Worm (Caenorhabditis elegans): ENCODE results near the gene sqrd-1.

ce11 chrIV:14249447-14249846 is 29.8 kb downstream of the sqrd-1 start:
- TF ChIP-seq hmg-1.2 (GFP tag; IDR thresholded peaks at IDR 0.05) (no peak), pha-4 (tag; optimal IDR thresholded peaks at IDR 0.05) (no peak), ceh-58 (GFP tag; IDR thresholded peaks at IDR 0.05) (no peak), efl-1 (GFP tag; optimal IDR thresholded peaks at IDR 0.05) (no peak), F55B11.4 (tag; optimal IDR thresholded peaks at IDR 0.05; ENCODE audit: borderline replicate concordance, insufficient read depth) (no peak), ama-1 (optimal IDR thresholded peaks at IDR 0.05) (no peak), ama-1 (GFP tag; optimal IDR thresholded peaks at IDR 0.05) (no peak), dpl-1 (GFP tag; optimal IDR thresholded peaks at IDR 0.05) (no peak), snpc-1.1 (tag; optimal IDR thresholded peaks at IDR 0.05; ENCODE audit: insufficient read depth) (no peak), snpc-4 (GFP tag; optimal IDR thresholded peaks at IDR 0.05) (no peak), snpc-4 (tag; optimal IDR thresholded peaks at IDR 0.05) (no peak), C06A6.2 (GFP tag; conservative IDR thresholded peaks at IDR 0.05) (no peak), sea-2 (GFP tag; IDR thresholded peaks at IDR 0.05) (no peak)

Measured in whole organism, young adult.